Fruit fly (Drosophila melanogaster) whole organism, embryonic: ENCODE data around the gene GAPcenA.

ENCODE experiments used
- ATbp ChIP-seq: fragments of 200-800 bp; sonication (Bioruptor generic); optimal IDR thresholded peaks from 2 replicates; lab custom pipeline; 2017; ENCODE audit warnings: missing biosample characterization, mild to moderate bottlenecking, missing genetic modification characterization, missing genetic modification reagents
- Aef1 ChIP-seq: fragments of 200-800 bp; sonication (Bioruptor generic); IDR thresholded peaks from 3 replicates; pipeline ENCODE4 v1.3.6; 2022; ENCODE audit warnings: missing biosample characterization, missing genetic modification characterization
- Awh ChIP-seq: fragments of 200-800 bp; sonication (Bioruptor generic); IDR thresholded peaks from 2 replicates; pipeline ENCODE4, ENCODE4 v1.3.6; 2022; ENCODE audit warnings: missing biosample characterization, missing genetic modification characterization
- CG10274 ChIP-seq: fragments of 200-800 bp; sonication (Bioruptor generic); optimal IDR thresholded peaks from 3 replicates; lab custom pipeline; 2017; ENCODE audit warnings: missing biosample characterization, mild to moderate bottlenecking, missing genetic modification characterization
- CG10366 ChIP-seq: fragments of 200-800 bp; sonication (Bioruptor generic); IDR thresholded peaks from 2 replicates; pipeline ENCODE4 v1.3.6; 2022; ENCODE audit warnings: missing biosample characterization, missing genetic modification characterization
- CG10959 ChIP-seq: fragments of 200-800 bp; sonication (Bioruptor generic); IDR thresholded peaks from 2 replicates; pipeline ENCODE4 v1.3.6; 2022; ENCODE audit warnings: missing biosample characterization, missing genetic modification characterization
- CG11093 ChIP-seq: fragments of 200-800 bp; sonication (Bioruptor generic); IDR thresholded peaks from 3 replicates; pipeline ENCODE4 v1.3.6; 2022; ENCODE audit warnings: missing biosample characterization, missing genetic modification characterization
- CG11695 ChIP-seq: fragments of 200-800 bp; sonication (Bioruptor generic); IDR thresholded peaks from 3 replicates; pipeline ENCODE4 v1.3.6; 2022; ENCODE audit warnings: missing biosample characterization, missing genetic modification characterization
- CG12391 ChIP-seq: fragments of 200-800 bp; sonication (Bioruptor generic); optimal IDR thresholded peaks from 3 replicates; lab custom pipeline; 2018; ENCODE audit warnings: missing biosample characterization, mild to moderate bottlenecking, missing genetic modification characterization, moderate library complexity
- CG12769 ChIP-seq: fragments of 200-800 bp; sonication (Bioruptor generic); optimal IDR thresholded peaks from 2 replicates; lab custom pipeline; 2019; ENCODE audit warnings: missing biosample characterization, mild to moderate bottlenecking, missing genetic modification characterization, moderate library complexity
- CG14441 ChIP-seq: fragments of 200-800 bp; sonication (Bioruptor generic); IDR thresholded peaks from 2 replicates; pipeline ENCODE4 v1.3.6; 2022; ENCODE audit warnings: missing biosample characterization, missing genetic modification characterization
- CG15479 ChIP-seq: fragments of 200-800 bp; sonication (Bioruptor generic); optimal IDR thresholded peaks from 3 replicates; lab custom pipeline; 2019; ENCODE audit warnings: missing biosample characterization, mild to moderate bottlenecking, missing genetic modification characterization, moderate library complexity
- CG1603 ChIP-seq: fragments of 200-800 bp; sonication (Bioruptor generic); optimal IDR thresholded peaks from 2 replicates; lab custom pipeline; 2019; ENCODE audit warnings: missing biosample characterization, mild to moderate bottlenecking, missing genetic modification characterization, moderate library complexity
- CG16815 ChIP-seq: fragments of 200-800 bp; sonication (Bioruptor generic); optimal IDR thresholded peaks from 3 replicates; lab custom pipeline; 2017; ENCODE audit warnings: missing biosample characterization, mild to moderate bottlenecking, missing genetic modification characterization
- CG17802 ChIP-seq: fragments of 200-800 bp; sonication (Bioruptor generic); optimal IDR thresholded peaks from 2 replicates; lab custom pipeline; 2018; ENCODE audit warnings: missing biosample characterization, mild to moderate bottlenecking, missing genetic modification characterization, moderate library complexity
- CG34422 ChIP-seq: fragments of 200-800 bp; sonication (Bioruptor generic); IDR thresholded peaks from 3 replicates; pipeline ENCODE4 v1.3.6; 2022; ENCODE audit warnings: missing biosample characterization, missing genetic modification characterization
- CG7928 ChIP-seq: fragments of 200-800 bp; sonication (Bioruptor generic); optimal IDR thresholded peaks from 2 replicates; lab custom pipeline; 2017; ENCODE audit warnings: missing biosample characterization, mild to moderate bottlenecking, missing genetic modification characterization
- CG9215 ChIP-seq: fragments of 200-800 bp; sonication (Bioruptor generic); IDR thresholded peaks from 2 replicates; pipeline ENCODE4 v1.3.6; 2022; ENCODE audit warnings: missing biosample characterization, missing genetic modification characterization
- D19B ChIP-seq: fragments of 200-800 bp; sonication (Bioruptor generic); optimal IDR thresholded peaks from 2 replicates; lab custom pipeline; 2017; ENCODE audit warnings: missing biosample characterization, mild to moderate bottlenecking, missing genetic modification characterization
- Deaf1 ChIP-seq: fragments of 200-800 bp; optimal IDR thresholded peaks from 3 replicates; lab custom pipeline; 2019; ENCODE audit warnings: missing biosample characterization, mild to moderate bottlenecking, missing genetic modification characterization, moderate library complexity
- Elba2 ChIP-seq: fragments of 200-800 bp; sonication (Bioruptor generic); optimal IDR thresholded peaks from 3 replicates; lab custom pipeline; 2016; ENCODE audit warnings: missing biosample characterization, missing genetic modification characterization
- HLH3B ChIP-seq: fragments of 200-800 bp; sonication (Bioruptor generic); IDR thresholded peaks from 2 replicates; pipeline ENCODE4 v1.3.6; 2022; ENCODE audit warnings: missing biosample characterization, missing genetic modification characterization
- Hsf ChIP-seq: fragments of 200-800 bp; sonication (Bioruptor generic); optimal IDR thresholded peaks from 3 replicates; lab custom pipeline; 2016; ENCODE audit warnings: missing biosample characterization, missing genetic modification characterization
- Kr ChIP-seq: fragments of 200-800 bp; sonication (Bioruptor generic); optimal IDR thresholded peaks from 2 replicates; lab custom pipeline; 2017; ENCODE audit warnings: missing biosample characterization, mild to moderate bottlenecking, missing genetic modification characterization
- Mad ChIP-seq: fragments of 200-800 bp; sonication (Bioruptor generic); optimal IDR thresholded peaks from 2 replicates; lab custom pipeline; 2016; ENCODE audit warnings: missing biosample characterization, missing genetic modification characterization
- Med ChIP-seq: fragments of 200-800 bp; sonication (Bioruptor generic); peaks from one replicate; lab custom pipeline; 2016; ENCODE audit warnings: missing biosample characterization, missing genetic modification characterization, mild to moderate bottlenecking, inconsistent platforms, moderate library complexity
- NC2β ChIP-seq: fragments of 200-800 bp; sonication (Bioruptor generic); optimal IDR thresholded peaks from 2 replicates; lab custom pipeline; 2016; ENCODE audit warnings: missing biosample characterization, missing genetic modification characterization
- Rx ChIP-seq: fragments of 200-800 bp; sonication (Bioruptor generic); IDR thresholded peaks from 2 replicates; pipeline ENCODE4 v1.3.6; 2022; ENCODE audit warnings: missing biosample characterization, missing genetic modification characterization
- Sox102F ChIP-seq: fragments of 200-800 bp; sonication (Bioruptor generic); optimal IDR thresholded peaks from 2 replicates; lab custom pipeline; 2018; ENCODE audit warnings: missing biosample characterization, mild to moderate bottlenecking, missing genetic modification characterization, moderate library complexity
- Xbp1 ChIP-seq: fragments of 200-800 bp; sonication (Bioruptor generic); optimal IDR thresholded peaks from 3 replicates; lab custom pipeline; 2016; ENCODE audit warnings: missing biosample characterization, mild to moderate bottlenecking, missing genetic modification characterization
- bab2 ChIP-seq: fragments of 200-800 bp; sonication (Bioruptor generic); optimal IDR thresholded peaks from 2 replicates; lab custom pipeline; 2016; ENCODE audit warnings: missing biosample characterization, missing genetic modification characterization
- bsh ChIP-seq, 2 experiments: fragments of 200-800 bp; sonication (Bioruptor generic); optimal IDR thresholded peaks; 2 replicates each; lab custom pipeline; 2017 to 2018; ENCODE audit warnings: mild to moderate bottlenecking in 2 of 2, missing biosample characterization in 2 of 2, missing genetic modification characterization in 2 of 2, moderate library complexity in 1 of 2
- chif ChIP-seq, 2 experiments: fragments of 200-800 bp; sonication (Bioruptor generic); optimal IDR thresholded peaks; 3 replicates each; lab custom pipeline; 2016; ENCODE audit warnings: missing biosample characterization in 2 of 2, missing genetic modification characterization in 2 of 2
- croc ChIP-seq: fragments of 200-800 bp; sonication (Bioruptor generic); conservative IDR thresholded peaks from 3 replicates; pipeline ENCODE4 v1.3.6; 2022; ENCODE audit warnings: missing biosample characterization, missing genetic modification characterization
- disco-r ChIP-seq: fragments of 200-800 bp; sonication (Bioruptor generic); optimal IDR thresholded peaks from 2 replicates; lab custom pipeline; 2016; ENCODE audit warnings: missing biosample characterization, missing genetic modification characterization
- dysf ChIP-seq: fragments of 200-800 bp; sonication (Bioruptor generic); IDR thresholded peaks from 3 replicates; pipeline ENCODE4 v1.3.6; 2022; ENCODE audit warnings: missing biosample characterization, missing genetic modification characterization
- fd64A ChIP-seq: fragments of 200-800 bp; sonication (Bioruptor generic); optimal IDR thresholded peaks from 3 replicates; lab custom pipeline; 2018; ENCODE audit warnings: missing biosample characterization, mild to moderate bottlenecking, missing genetic modification characterization
- gce ChIP-seq: fragments of 200-800 bp; sonication (Bioruptor generic); IDR thresholded peaks from 3 replicates; pipeline ENCODE4 v1.3.6; 2022; ENCODE audit warnings: missing biosample characterization, missing genetic modification characterization
- kni ChIP-seq: fragments of 200-800 bp; sonication (Bioruptor generic); optimal IDR thresholded peaks from 3 replicates; lab custom pipeline; 2017; ENCODE audit warnings: mild to moderate bottlenecking, missing biosample characterization, missing genetic modification reagents, missing genetic modification characterization
- lilli ChIP-seq: fragments of 200-800 bp; sonication (Bioruptor generic); optimal IDR thresholded peaks from 3 replicates; lab custom pipeline; 2016; ENCODE audit warnings: missing biosample characterization, missing genetic modification characterization
- lmd ChIP-seq: fragments of 200-800 bp; sonication (Bioruptor generic); IDR thresholded peaks from 2 replicates; pipeline ENCODE4 v1.3.6; 2022; ENCODE audit warnings: missing biosample characterization, missing genetic modification characterization
- maf-S ChIP-seq: fragments of 200-800 bp; sonication (Bioruptor generic); optimal IDR thresholded peaks from 2 replicates; lab custom pipeline; 2016; ENCODE audit warnings: missing biosample characterization, missing genetic modification characterization
- pnt ChIP-seq: fragments of 200-800 bp; sonication (Bioruptor generic); optimal IDR thresholded peaks from 3 replicates; lab custom pipeline; 2016; ENCODE audit warnings: missing biosample characterization, missing genetic modification characterization
- prd ChIP-seq, 3 experiments: fragments of >200 bp in 2 of 3; fragments of 200-800 bp in 1 of 3; sonication (Bioruptor generic) in 1 of 3; optimal IDR thresholded peaks in 2 of 3; IDR thresholded peaks in 1 of 3; 2 replicates in 2 of 3; 3 replicates in 1 of 3; pipeline versions ENCODE4 v1.3.6 to Lab custom; 2017 to 2022; ENCODE audit warnings: missing biosample characterization in 1 of 3, missing genetic modification characterization in 1 of 3
- ranshi ChIP-seq: fragments of 200-800 bp; sonication (Bioruptor generic); IDR thresholded peaks from 2 replicates; pipeline ENCODE4 v1.3.6; 2022; ENCODE audit warnings: missing biosample characterization, missing genetic modification characterization
- shn ChIP-seq: fragments of 200-800 bp; sonication (Bioruptor generic); optimal IDR thresholded peaks from 3 replicates; lab custom pipeline; 2016; ENCODE audit warnings: missing biosample characterization, missing genetic modification characterization
- slbo ChIP-seq: fragments of 200-800 bp; sonication (Bioruptor generic); IDR thresholded peaks from 2 replicates; pipeline ENCODE4 v1.3.6; 2022; ENCODE audit warnings: missing biosample characterization, missing genetic modification characterization
- vvl ChIP-seq: fragments of 200-800 bp; sonication (Bioruptor generic); IDR thresholded peaks from 2 replicates; pipeline ENCODE4 v1.3.6; 2022; ENCODE audit warnings: missing biosample characterization, missing genetic modification characterization
- wdn ChIP-seq: fragments of 200-800 bp; sonication (Bioruptor generic); IDR thresholded peaks from 2 replicates; pipeline ENCODE4 v1.3.6; 2022; ENCODE audit warnings: missing biosample characterization, missing genetic modification characterization

Gene GAPcenA

dm6 chr3L:8398763-8399445, 52.5 kb downstream of the GAPcenA start:
- TF ChIP-seq Med (peak; percentile 86), vvl (GFP tag; lab: Robert Waterston, UW) (peak; percentile 20; the same call in 1 of the 2 replicates), pnt (GFP tag; lab: Kevin White, UChicago) (peak; percentile 4), kni (no peak), ATbp (GFP tag; lab: Kevin White, UChicago) (peak; percentile 19), maf-S (GFP tag; lab: Kevin White, UChicago) (no peak), CG11093 (peak; percentile 15; the same call in 1 of the 3 replicates), ranshi (no peak), CG10959 (GFP tag; lab: Robert Waterston, UW) (0 out of 2 replicates have a peak, but pooled peaks have one; percentile 22), NC2β (peak; percentile 23), CG16815 (peak; percentile 49), shn (GFP tag; lab: Kevin White, UChicago) (no peak), CG12391 (tag; lab: Kevin White, UChicago) (peak; percentile 16), bab2 (GFP tag; lab: Kevin White, UChicago) (peak; percentile 12), Awh (GFP tag; lab: Robert Waterston, UW) (no peak), dysf (0 out of 3 replicates have a peak, but pooled peaks have one; percentile 6), lilli (GFP tag; lab: Kevin White, UChicago) (peak; percentile 35), CG11695 (GFP tag; lab: Robert Waterston, UW) (0 out of 3 replicates have a peak, but pooled peaks have one; percentile 16), Elba2 (GFP tag; lab: Kevin White, UChicago) (no peak), Kr (GFP tag; lab: Kevin White, UChicago) (no peak), Hsf (GFP tag; lab: Kevin White, UChicago) (peak; percentile 36), CG10366 (GFP tag; lab: Robert Waterston, UW) (peak; percentile 32; the same call in 1 of the 2 replicates), D19B (GFP tag; lab: Kevin White, UChicago) (no peak), CG7928 (GFP tag; lab: Kevin White, UChicago) (no peak), Deaf1 (no peak), disco-r (no peak), CG14441 (GFP tag; lab: Robert Waterston, UW) (peak; percentile 68), bsh (GFP tag; optimal IDR thresholded peaks at IDR 0.05; lab: Kevin White, UChicago) (peak in 1 of 2 experiments; percentile 45), croc (GFP tag; lab: Robert Waterston, UW) (no peak), lmd (GFP tag; lab: Robert Waterston, UW) (peak; percentile 32; the same call in 1 of the 2 replicates), chif (GFP tag; optimal IDR thresholded peaks at IDR 0.05; lab: Kevin White, UChicago) (peak; percentile 14 to 43), Xbp1 (GFP tag; lab: Kevin White, UChicago) (peak; percentile 53), HLH3B (GFP tag; lab: Robert Waterston, UW) (peak; percentile 17; the same call in 1 of the 2 replicates), Mad (peak; percentile 30), slbo (GFP tag; lab: Robert Waterston, UW) (peak; percentile 49), CG9215 (no peak; the same call in 1 of the 2 replicates), Aef1 (GFP tag; lab: Robert Waterston, UW) (0 out of 3 replicates have a peak, but pooled peaks have one; percentile 16), gce (GFP tag; lab: Robert Waterston, UW) (peak; percentile 9; the same call in 1 of the 3 replicates), CG34422 (0 out of 3 replicates have a peak, but pooled peaks have one; percentile 9), CG10274 (no peak), wdn (GFP tag; lab: Robert Waterston, UW) (no peak), CG1603 (peak; percentile 66), fd64A (GFP tag; lab: Kevin White, UChicago) (no peak), CG15479 (GFP tag; lab: Kevin White, UChicago) (no peak), CG17802 (no peak), Rx (GFP tag; lab: Robert Waterston, UW) (no peak), CG12769 (tag; lab: Kevin White, UChicago) (no peak), Sox102F (GFP tag; lab: Kevin White, UChicago) (peak; percentile 58), prd (optimal IDR thresholded peaks at IDR 0.05; lab: Kevin White, UChicago) (no peak), prd (GFP tag; IDR thresholded peaks at IDR 0.05; lab: Robert Waterston, UW) (peak; percentile 70; the same call in 2 of the 3 replicates)
